Worm (Caenorhabditis elegans): ENCODE results near the gene F53C3.8.

ce11 chrII:3891124-3891523 is at the start of gene F53C3.8:
- TF ChIP-seq ceh-62 (tag; optimal IDR thresholded peaks at IDR 0.05), result no peak
- no peak for TF ChIP-seq nhr-28 (tag; optimal IDR thresholded peaks at IDR 0.05)
- TF ChIP-seq Y48G9A.11 (GFP tag; IDR thresholded peaks at IDR 0.05), result no peak
- no peak for TF ChIP-seq duxl-1 (tag; optimal IDR thresholded peaks at IDR 0.05; ENCODE audit: poor library complexity)
- no peak for TF ChIP-seq pha-4 (GFP tag; IDR thresholded peaks at IDR 0.05)
- no peak for TF ChIP-seq pha-4 (tag; optimal IDR thresholded peaks at IDR 0.05)
- TF ChIP-seq attf-4 (tag; optimal IDR thresholded peaks at IDR 0.05), result no peak
- TF ChIP-seq unc-130 (GFP tag; optimal IDR thresholded peaks at IDR 0.05), result no peak
- TF ChIP-seq fkh-10 (GFP tag; optimal IDR thresholded peaks at IDR 0.05), result no peak

All from whole organism, L4 larva.